Fruit fly (Drosophila melanogaster) whole organism, embryonic: Measurements from ENCODE around the gene veli.
A peak's percentile ranks its signal among the peaks of the same experiment; 100 is the strongest.

ENCODE experiments used
- ATbp ChIP-seq: fragments of 200-800 bp; sonication (Bioruptor generic); optimal IDR thresholded peaks from 2 replicates; lab custom pipeline; 2017; ENCODE audit warnings: missing biosample characterization, mild to moderate bottlenecking, missing genetic modification characterization, missing genetic modification reagents
- Adf1 ChIP-seq: fragments of 200-800 bp; sonication (Bioruptor generic); IDR thresholded peaks from 2 replicates; pipeline ENCODE4 v1.3.6; 2022; ENCODE audit warnings: missing biosample characterization, missing genetic modification characterization
- C15 ChIP-seq: fragments of 200-800 bp; sonication (Bioruptor generic); IDR thresholded peaks from 3 replicates; pipeline ENCODE4 v1.3.6; 2022; ENCODE audit warnings: missing biosample characterization, missing genetic modification characterization
- CG10321 ChIP-seq: fragments of 200-800 bp; sonication (Bioruptor generic); IDR thresholded peaks from 2 replicates; pipeline ENCODE4 v1.3.6; 2022; ENCODE audit warnings: missing biosample characterization, missing genetic modification characterization
- CG10654 ChIP-seq: fragments of 200-800 bp; sonication (Bioruptor generic); optimal IDR thresholded peaks from 2 replicates; lab custom pipeline; 2016; ENCODE audit warnings: missing biosample characterization, missing genetic modification characterization
- CG11247 ChIP-seq: fragments of 200-800 bp; sonication (Bioruptor generic); IDR thresholded peaks from 2 replicates; pipeline ENCODE4 v1.3.6; 2022; ENCODE audit warnings: missing biosample characterization, missing genetic modification characterization
- CG12155 ChIP-seq: fragments of 200-800 bp; sonication (Bioruptor generic); optimal IDR thresholded peaks from 3 replicates; lab custom pipeline; 2016; ENCODE audit warnings: missing biosample characterization, missing genetic modification characterization
- CG12659 ChIP-seq: fragments of 200-800 bp; sonication (Bioruptor generic); optimal IDR thresholded peaks from 3 replicates; lab custom pipeline; 2017; ENCODE audit warnings: mild to moderate bottlenecking, missing biosample characterization, missing genetic modification reagents, missing genetic modification characterization
- CG12744 ChIP-seq: fragments of 200-800 bp; sonication (Bioruptor generic); optimal IDR thresholded peaks from 2 replicates; lab custom pipeline; 2016; ENCODE audit warnings: missing biosample characterization, missing genetic modification characterization
- CG14014 ChIP-seq: fragments of 200-800 bp; sonication (Bioruptor generic); IDR thresholded peaks from 2 replicates; pipeline ENCODE4 v1.3.6; 2022; ENCODE audit warnings: missing biosample characterization, missing genetic modification characterization
- CG14441 ChIP-seq: fragments of 200-800 bp; sonication (Bioruptor generic); IDR thresholded peaks from 2 replicates; pipeline ENCODE4 v1.3.6; 2022; ENCODE audit warnings: missing biosample characterization, missing genetic modification characterization
- CG1603 ChIP-seq: fragments of 200-800 bp; sonication (Bioruptor generic); optimal IDR thresholded peaks from 2 replicates; lab custom pipeline; 2019; ENCODE audit warnings: missing biosample characterization, mild to moderate bottlenecking, missing genetic modification characterization, moderate library complexity
- CG16815 ChIP-seq: fragments of 200-800 bp; sonication (Bioruptor generic); optimal IDR thresholded peaks from 3 replicates; lab custom pipeline; 2017; ENCODE audit warnings: missing biosample characterization, mild to moderate bottlenecking, missing genetic modification characterization
- CG16863 ChIP-seq: fragments of 200-800 bp; sonication (Bioruptor generic); optimal IDR thresholded peaks from 3 replicates; lab custom pipeline; 2016; ENCODE audit warnings: missing biosample characterization, missing genetic modification characterization
- CG17802 ChIP-seq: fragments of 200-800 bp; sonication (Bioruptor generic); optimal IDR thresholded peaks from 2 replicates; lab custom pipeline; 2018; ENCODE audit warnings: missing biosample characterization, mild to moderate bottlenecking, missing genetic modification characterization, moderate library complexity
- CG18619 ChIP-seq: fragments of 200-800 bp; sonication (Bioruptor generic); optimal IDR thresholded peaks from 3 replicates; lab custom pipeline; 2017; ENCODE audit warnings: missing biosample characterization, mild to moderate bottlenecking, missing genetic modification characterization
- CG2889 ChIP-seq: fragments of 200-800 bp; sonication (Bioruptor generic); IDR thresholded peaks from 3 replicates; pipeline ENCODE4 v1.3.6; 2022; ENCODE audit warnings: missing biosample characterization, missing genetic modification characterization
- CG3163 ChIP-seq: fragments of 200-800 bp; sonication (Bioruptor generic); optimal IDR thresholded peaks from 3 replicates; lab custom pipeline; 2016; ENCODE audit warnings: missing biosample characterization, missing genetic modification characterization
- CG34224 ChIP-seq: fragments of 200-800 bp; sonication (Bioruptor generic); IDR thresholded peaks from 3 replicates; pipeline ENCODE4 v1.3.6; 2022; ENCODE audit warnings: missing biosample characterization, missing genetic modification characterization; ENCODE audit not compliant: partially characterized antibody
- CG34376 ChIP-seq: fragments of 200-800 bp; sonication (Bioruptor generic); optimal IDR thresholded peaks from 2 replicates; lab custom pipeline; 2018; ENCODE audit warnings: missing biosample characterization, mild to moderate bottlenecking, missing genetic modification characterization
- CG34422 ChIP-seq: fragments of 200-800 bp; sonication (Bioruptor generic); IDR thresholded peaks from 3 replicates; pipeline ENCODE4 v1.3.6; 2022; ENCODE audit warnings: missing biosample characterization, missing genetic modification characterization
- CG4360 ChIP-seq: fragments of 200-800 bp; sonication (Bioruptor generic); IDR thresholded peaks from 2 replicates; pipeline ENCODE4 v1.3.6; 2022; ENCODE audit warnings: missing biosample characterization, missing genetic modification characterization
- CG4730 ChIP-seq: fragments of 200-800 bp; sonication (Bioruptor generic); IDR thresholded peaks from 2 replicates; pipeline ENCODE4 v1.3.6; 2022; ENCODE audit warnings: missing biosample characterization, missing genetic modification characterization
- CG6683 ChIP-seq: fragments of 200-800 bp; sonication (Bioruptor generic); optimal IDR thresholded peaks from 2 replicates; lab custom pipeline; 2017; ENCODE audit warnings: missing biosample characterization, mild to moderate bottlenecking, missing genetic modification characterization, missing genetic modification reagents
- CG7963 ChIP-seq: fragments of 200-800 bp; sonication (Bioruptor generic); IDR thresholded peaks from 3 replicates; pipeline ENCODE4 v1.3.6; 2022; ENCODE audit warnings: missing biosample characterization, missing genetic modification characterization; ENCODE audit not compliant: partially characterized antibody
- CkIIα-i1 ChIP-seq: fragments of 200-800 bp; sonication (Bioruptor generic); IDR thresholded peaks from 2 replicates; pipeline ENCODE4 v1.3.6; 2022; ENCODE audit warnings: missing biosample characterization, missing genetic modification characterization
- CoRest ChIP-seq: fragments of 200-800 bp; sonication (Bioruptor generic); optimal IDR thresholded peaks from 3 replicates; lab custom pipeline; 2018; ENCODE audit warnings: missing biosample characterization, mild to moderate bottlenecking, missing genetic modification characterization, moderate library complexity
- D ChIP-seq, 2 experiments: fragments of 200-800 bp in 1 of 2; fragments of >200 bp in 1 of 2; sonication (Bioruptor generic) in 1 of 2; optimal IDR thresholded peaks; 2 replicates in 1 of 2; 3 replicates in 1 of 2; lab custom pipeline; 2017; ENCODE audit warnings: mild to moderate bottlenecking in 1 of 2, missing biosample characterization in 1 of 2, missing genetic modification characterization in 1 of 2, missing genetic modification reagents in 1 of 2
- HLH54F ChIP-seq: fragments of 200-800 bp; sonication (Bioruptor generic); optimal IDR thresholded peaks from 3 replicates; lab custom pipeline; 2016; ENCODE audit warnings: missing biosample characterization, missing genetic modification characterization
- MBD-R2 ChIP-seq: fragments of 200-800 bp; sonication (Bioruptor generic); IDR thresholded peaks from 2 replicates; pipeline ENCODE4 v1.3.6; 2022; ENCODE audit warnings: missing biosample characterization, missing genetic modification characterization
- Nf-YC ChIP-seq: fragments of 200-800 bp; optimal IDR thresholded peaks from 3 replicates; lab custom pipeline; 2019; ENCODE audit warnings: missing biosample characterization, mild to moderate bottlenecking, missing genetic modification characterization, moderate library complexity
- PHDP ChIP-seq: fragments of 200-800 bp; sonication (Bioruptor generic); optimal IDR thresholded peaks from 3 replicates; lab custom pipeline; 2018; ENCODE audit warnings: missing biosample characterization, mild to moderate bottlenecking, missing genetic modification characterization, moderate library complexity
- Xrp1 ChIP-seq: fragments of 200-800 bp; sonication (Bioruptor generic); IDR thresholded peaks from 2 replicates; pipeline ENCODE4 v1.3.6; 2022; ENCODE audit warnings: missing biosample characterization, missing genetic modification characterization
- ash1 ChIP-seq: fragments of 200-800 bp; sonication (Bioruptor generic); optimal IDR thresholded peaks from 2 replicates; lab custom pipeline; 2018; ENCODE audit warnings: missing biosample characterization, mild to moderate bottlenecking, missing genetic modification characterization
- bcd ChIP-seq: fragments of 200-800 bp; sonication (Bioruptor generic); optimal IDR thresholded peaks from 2 replicates; lab custom pipeline; 2017; ENCODE audit warnings: missing biosample characterization, mild to moderate bottlenecking, missing genetic modification characterization
- croc ChIP-seq: fragments of 200-800 bp; sonication (Bioruptor generic); conservative IDR thresholded peaks from 3 replicates; pipeline ENCODE4 v1.3.6; 2022; ENCODE audit warnings: missing biosample characterization, missing genetic modification characterization
- exex ChIP-seq: fragments of 200-800 bp; sonication (Bioruptor generic); optimal IDR thresholded peaks from 4 replicates; lab custom pipeline; 2018; ENCODE audit warnings: missing biosample characterization, mild to moderate bottlenecking, missing genetic modification characterization, moderate library complexity
- ftz-f1 ChIP-seq: fragments of 200-800 bp; sonication (Bioruptor generic); optimal IDR thresholded peaks from 2 replicates; lab custom pipeline; 2016; ENCODE audit warnings: missing biosample characterization, missing genetic modification characterization
- gem ChIP-seq: fragments of 200-800 bp; sonication (Bioruptor generic); optimal IDR thresholded peaks from 2 replicates; lab custom pipeline; 2019; ENCODE audit warnings: missing biosample characterization, mild to moderate bottlenecking, missing genetic modification characterization, moderate library complexity
- h ChIP-seq: fragments of >200 bp; optimal IDR thresholded peaks from 2 replicates; lab custom pipeline; 2017
- hb ChIP-seq: fragments of 200-800 bp; sonication (Bioruptor generic); IDR thresholded peaks from 3 replicates; pipeline ENCODE4 v1.3.6; 2022; ENCODE audit warnings: missing biosample characterization, missing genetic modification characterization; ENCODE audit not compliant: partially characterized antibody
- lab ChIP-seq: fragments of 200-800 bp; sonication (Bioruptor generic); optimal IDR thresholded peaks from 3 replicates; lab custom pipeline; 2017; ENCODE audit warnings: missing biosample characterization, missing genetic modification characterization, mild to moderate bottlenecking, moderate library complexity, missing genetic modification reagents
- lov ChIP-seq, 2 experiments: fragments of 200-800 bp in 1 of 2; fragments of >200 bp in 1 of 2; sonication (Bioruptor generic) in 1 of 2; IDR thresholded peaks in 1 of 2; optimal IDR thresholded peaks in 1 of 2; 2 replicates in 1 of 2; 3 replicates in 1 of 2; pipeline versions ENCODE4 v1.3.6 to Lab custom; 2017 to 2022; ENCODE audit warnings: missing biosample characterization in 1 of 2, missing genetic modification characterization in 1 of 2
- p53 ChIP-seq: fragments of 200-800 bp; sonication (Bioruptor generic); optimal IDR thresholded peaks from 2 replicates; lab custom pipeline; 2016; ENCODE audit warnings: missing biosample characterization, missing genetic modification characterization
- salm ChIP-seq: fragments of 200-800 bp; sonication (Bioruptor generic); optimal IDR thresholded peaks from 2 replicates; lab custom pipeline; 2018; ENCODE audit warnings: missing biosample characterization, mild to moderate bottlenecking, missing genetic modification characterization
- slp2 ChIP-seq: fragments of 200-800 bp; sonication (Bioruptor generic); optimal IDR thresholded peaks from 2 replicates; lab custom pipeline; 2016; ENCODE audit warnings: missing biosample characterization, missing genetic modification characterization
- tll ChIP-seq, 2 experiments: fragments of 200-800 bp in 1 of 2; fragments of >200 bp in 1 of 2; sonication (Bioruptor generic) in 1 of 2; optimal IDR thresholded peaks; 2 replicates each; lab custom pipeline; 2017 to 2019; ENCODE audit warnings: missing biosample characterization in 2 of 2, missing genetic modification characterization in 2 of 2, mild to moderate bottlenecking in 1 of 2, moderate library complexity in 1 of 2
- trem ChIP-seq: fragments of 200-800 bp; optimal IDR thresholded peaks from 3 replicates; lab custom pipeline; 2019; ENCODE audit warnings: missing biosample characterization, mild to moderate bottlenecking, missing genetic modification characterization, moderate library complexity
- ttk ChIP-seq: fragments of 200-800 bp; sonication (Bioruptor generic); IDR thresholded peaks from 2 replicates; pipeline ENCODE4 v2.1.2; 2022; ENCODE audit warnings: missing biosample characterization, missing genetic modification characterization
- unc-4 ChIP-seq: fragments of 200-800 bp; sonication (Bioruptor generic); IDR thresholded peaks from 2 replicates; pipeline ENCODE4 v1.3.6; 2022; ENCODE audit warnings: missing biosample characterization, missing genetic modification characterization; ENCODE audit not compliant: partially characterized antibody

veli gene

DNA sequence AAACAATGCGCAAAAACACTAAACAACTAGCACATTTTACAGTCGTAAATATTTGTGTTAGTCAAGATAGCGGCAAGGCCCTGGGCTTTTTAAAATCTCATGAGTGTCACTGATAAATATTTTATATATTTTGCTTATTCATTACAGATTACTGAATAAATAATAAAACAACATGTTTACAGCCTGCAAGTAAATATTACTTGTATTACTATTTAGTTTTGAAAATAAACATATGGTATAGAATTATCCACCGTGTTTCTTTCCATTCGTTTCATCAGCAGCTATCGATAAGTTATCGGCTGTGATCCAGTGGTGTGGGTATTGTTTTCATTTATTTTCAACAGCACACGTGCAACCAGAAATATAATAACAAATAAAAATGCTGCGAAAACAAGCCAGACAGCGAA is 9.2 kb upstream of the veli start, which contains the start of the genes shams and CG11920 (continued):
- TF ChIP-seq slp2 (GFP tag; lab: Kevin White, UChicago), result no peak
- TF ChIP-seq unc-4 (GFP tag; lab: Robert Waterston, UW), result peak; percentile 67
- no peak for TF ChIP-seq ftz-f1 (GFP tag; lab: Kevin White, UChicago)
- no peak for TF ChIP-seq Adf1 (GFP tag; lab: Robert Waterston, UW)
- no peak for TF ChIP-seq HLH54F (GFP tag; lab: Kevin White, UChicago)
- no peak for TF ChIP-seq CG12744
- no peak for TF ChIP-seq CG4730
- TF ChIP-seq gem, result peak; percentile 57
- TF ChIP-seq CG14441 (GFP tag; lab: Robert Waterston, UW), result no peak
- no peak for TF ChIP-seq CG34376 (GFP tag; lab: Kevin White, UChicago)
- TF ChIP-seq CG3163 (GFP tag; lab: Kevin White, UChicago), result no peak
- no peak for TF ChIP-seq CkIIα-i1 (GFP tag; lab: Robert Waterston, UW)
- no peak for TF ChIP-seq ttk (GFP tag; lab: Robert Waterston, UW)
- TF ChIP-seq CG34422, result peak; percentile 37; the same call in 1 of the 3 replicates
- TF ChIP-seq exex (tag; lab: Kevin White, UChicago), result no peak
- no peak for TF ChIP-seq CG16815 (GFP tag; lab: Kevin White, UChicago)
- no peak for TF ChIP-seq bcd (GFP tag; lab: Kevin White, UChicago)
- TF ChIP-seq Nf-YC (tag; lab: Kevin White, UChicago), result peak; percentile 42
- TF ChIP-seq CG16863 (GFP tag; lab: Kevin White, UChicago), result no peak
- no peak for TF ChIP-seq CG11247 (GFP tag; lab: Robert Waterston, UW)
- TF ChIP-seq CG18619, result no peak
- TF ChIP-seq p53, result no peak
- TF ChIP-seq croc (GFP tag; lab: Robert Waterston, UW), result no peak
- TF ChIP-seq salm (tag; lab: Kevin White, UChicago), result no peak
- no peak for TF ChIP-seq C15 (GFP tag; lab: Robert Waterston, UW)
- TF ChIP-seq trem (tag; lab: Kevin White, UChicago), result peak; percentile 84
- TF ChIP-seq Xrp1 (GFP tag; lab: Robert Waterston, UW), result no peak
- no peak for TF ChIP-seq D (optimal IDR thresholded peaks at IDR 0.05; lab: Kevin White, UChicago)
- TF ChIP-seq D (GFP tag; optimal IDR thresholded peaks at IDR 0.05; lab: Kevin White, UChicago), result no peak
- TF ChIP-seq lov (optimal IDR thresholded peaks at IDR 0.05; lab: Kevin White, UChicago), result no peak
- TF ChIP-seq lov (GFP tag; IDR thresholded peaks at IDR 0.05; lab: Robert Waterston, UW), result no peak
- no peak for TF ChIP-seq CG17802 (tag; lab: Kevin White, UChicago)
- no peak for TF ChIP-seq CG10321 (GFP tag; lab: Robert Waterston, UW)
- no peak for TF ChIP-seq CoRest (tag; lab: Kevin White, UChicago)
- TF ChIP-seq CG2889 (GFP tag; lab: Robert Waterston, UW), result no peak
- peak; percentile 54 for TF ChIP-seq CG12659
- no peak for TF ChIP-seq ash1 (GFP tag; lab: Kevin White, UChicago)
- TF ChIP-seq CG6683 (GFP tag; lab: Kevin White, UChicago), result no peak
- no peak for TF ChIP-seq CG14014
- peak; percentile 26 for TF ChIP-seq CG12155 (GFP tag; lab: Kevin White, UChicago)
- peak; percentile 2 for TF ChIP-seq CG10654 (GFP tag; lab: Kevin White, UChicago)
- TF ChIP-seq CG1603 (tag; lab: Kevin White, UChicago), result peak; percentile 98
- TF ChIP-seq CG4360 (GFP tag; lab: Robert Waterston, UW), result no peak
- TF ChIP-seq CG34224 (GFP tag; lab: Robert Waterston, UW), result peak; percentile 73; the same call in 1 of the 3 replicates
- TF ChIP-seq CG7963, result peak; percentile 39; the same call in 1 of the 3 replicates
- no peak for TF ChIP-seq h (lab: Kevin White, UChicago)
- TF ChIP-seq ATbp (GFP tag; lab: Kevin White, UChicago), result no peak
- TF ChIP-seq tll (GFP tag; optimal IDR thresholded peaks at IDR 0.05; lab: Kevin White, UChicago), result no peak
- no peak for TF ChIP-seq hb (GFP tag; lab: Robert Waterston, UW)
- peak; percentile 62; the same call in 1 of the 2 replicates for TF ChIP-seq MBD-R2 (GFP tag; lab: Robert Waterston, UW)
- TF ChIP-seq lab (GFP tag; lab: Kevin White, UChicago), result no peak
- peak; percentile 3 for TF ChIP-seq PHDP (tag; lab: Kevin White, UChicago)
